Worm (Caenorhabditis elegans): ENCODE data around the gene tam-1.

Gene tam-1

ce11 chrV:4967238-4967637 lies 4.3 kb upstream of the tam-1 start (continued):
- TF ChIP-seq nhr-47 (tag; optimal IDR thresholded peaks at IDR 0.05) = peak; percentile 10
- no peak for TF ChIP-seq fkh-8 (tag; optimal IDR thresholded peaks at IDR 0.05)
- TF ChIP-seq nhr-28 (tag; optimal IDR thresholded peaks at IDR 0.05) = no peak
- TF ChIP-seq ceh-8 (GFP tag; optimal IDR thresholded peaks at IDR 0.05) = peak; percentile 83
- TF ChIP-seq C34B4.2 (tag; optimal IDR thresholded peaks at IDR 0.05) = no peak
- no peak for TF ChIP-seq ceh-82 (tag; optimal IDR thresholded peaks at IDR 0.05)
- TF ChIP-seq zag-1 (tag; optimal IDR thresholded peaks at IDR 0.05) = no peak
- TF ChIP-seq fos-1 (tag; optimal IDR thresholded peaks at IDR 0.05) = no peak
- TF ChIP-seq lin-14 (GFP tag; optimal IDR thresholded peaks at IDR 0.05) = peak; percentile 66
- TF ChIP-seq nhr-11 (tag; optimal IDR thresholded peaks at IDR 0.05) = no peak
- TF ChIP-seq ces-1 (GFP tag; optimal IDR thresholded peaks at IDR 0.05) = no peak

DNA sequence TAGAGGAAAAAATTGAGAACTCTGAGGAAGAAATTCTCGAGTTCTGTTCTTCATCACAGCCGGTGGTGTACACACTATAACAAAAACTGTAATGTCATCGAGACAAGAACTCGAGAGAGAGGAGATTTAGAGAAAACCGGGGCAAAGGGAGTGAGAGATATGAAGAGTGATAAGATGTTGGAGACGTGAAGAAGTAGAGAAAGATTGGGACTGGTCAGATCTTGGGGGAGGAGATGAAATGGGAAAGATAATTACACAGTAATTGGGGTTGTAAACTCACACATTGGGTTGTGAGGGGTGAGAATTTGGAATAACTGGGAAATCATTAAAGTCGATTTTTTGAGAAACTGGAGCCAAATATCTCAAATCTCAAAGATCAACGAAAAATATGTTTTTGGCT lies 2.9 kb upstream of the tam-1 start:
- TF ChIP-seq vab-15 (tag; optimal IDR thresholded peaks at IDR 0.05) (no peak), efl-1 (optimal IDR thresholded peaks at IDR 0.05) (no peak), efl-1 (GFP tag; optimal IDR thresholded peaks at IDR 0.05 in 1 of 2) (peak in 1 of 2 experiments; percentile 78), snpc-4 (tag; optimal IDR thresholded peaks at IDR 0.05) (no peak), nhr-71 (tag; optimal IDR thresholded peaks at IDR 0.05) (peak; percentile 7), snu-23 (GFP tag; optimal IDR thresholded peaks at IDR 0.05) (no peak), hpl-2 (GFP tag; optimal IDR thresholded peaks at IDR 0.05) (no peak), nhr-85 (tag) (peak; percentile 77)

DNA sequence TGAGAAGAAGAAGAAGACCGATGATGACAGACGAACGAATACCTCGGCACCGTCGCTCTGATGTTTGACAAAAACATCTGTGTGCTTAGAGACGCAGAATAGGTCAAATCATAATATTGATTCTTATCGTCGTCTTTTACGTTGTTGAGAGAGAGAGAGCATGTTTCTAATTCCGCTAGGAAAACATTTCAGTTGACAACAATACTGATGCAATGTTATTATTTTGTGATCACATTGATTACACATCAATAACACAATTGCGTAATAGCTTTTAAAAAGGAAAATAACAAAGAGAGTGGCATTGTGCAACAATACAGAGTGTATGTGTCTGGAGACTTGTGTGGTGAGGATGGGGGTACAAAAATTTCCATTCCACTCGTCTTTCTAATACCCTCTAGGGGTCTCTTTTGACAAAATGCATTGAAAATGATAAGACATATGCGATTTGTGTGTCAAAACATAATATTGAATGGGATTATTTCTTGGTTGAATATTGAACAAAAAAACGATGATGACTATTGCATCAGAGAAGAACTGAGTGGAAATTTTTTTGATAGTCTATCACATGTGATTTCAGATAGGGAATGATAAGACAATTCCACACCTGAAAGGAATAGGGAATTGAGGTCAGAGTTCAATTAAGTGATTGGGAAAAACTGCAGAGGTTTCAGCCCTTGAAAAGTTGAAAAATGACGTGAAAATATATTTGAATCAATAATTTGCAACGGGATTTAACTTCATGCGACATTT lies 1.9 kb upstream of the tam-1 start:
- TF ChIP-seq ceh-63 (GFP tag; optimal IDR thresholded peaks at IDR 0.05) (no peak), ztf-11 (tag; optimal IDR thresholded peaks at IDR 0.05) (no peak), snpc-4 (tag; optimal IDR thresholded peaks at IDR 0.05) (no peak), C04F5.9 (tag; optimal IDR thresholded peaks at IDR 0.05) (no peak), egl-27 (tag; optimal IDR thresholded peaks at IDR 0.05) (no peak), lin-35 (GFP tag; optimal IDR thresholded peaks at IDR 0.05) (peak in 1 of 2 experiments; percentile 30), nhr-77 (tag; optimal IDR thresholded peaks at IDR 0.05) (no peak), pqm-1 (tag; optimal IDR thresholded peaks at IDR 0.05) (no peak), isw-1 (GFP tag; IDR thresholded peaks at IDR 0.05) (no peak), lin-15B (tag; optimal IDR thresholded peaks at IDR 0.05) (no peak), egl-13 (tag; optimal IDR thresholded peaks at IDR 0.05) (no peak), ama-1 (optimal IDR thresholded peaks at IDR 0.05) (no peak), elt-2 (tag; optimal IDR thresholded peaks at IDR 0.05) (peak; percentile 64), dpl-1 (GFP tag; optimal IDR thresholded peaks at IDR 0.05) (no peak), lin-14 (GFP tag; optimal IDR thresholded peaks at IDR 0.05) (no peak), grh-1 (GFP tag; IDR thresholded peaks at IDR 0.05) (no peak), fkh-8 (tag; optimal IDR thresholded peaks at IDR 0.05) (no peak), nhr-28 (tag; optimal IDR thresholded peaks at IDR 0.05) (no peak), swsn-7 (tag; optimal IDR thresholded peaks at IDR 0.05) (no peak), hlh-4 (tag; optimal IDR thresholded peaks at IDR 0.05) (no peak), alr-1 (tag; optimal IDR thresholded peaks at IDR 0.05; ENCODE audit: borderline replicate concordance) (no peak), lin-39 (tag; optimal IDR thresholded peaks at IDR 0.05) (no peak), ceh-82 (tag; optimal IDR thresholded peaks at IDR 0.05) (no peak), fos-1 (tag; optimal IDR thresholded peaks at IDR 0.05) (no peak), nhr-85 (tag) (peak; percentile 57)

Measured in whole organism, L1 larva.